Fruit fly (Drosophila melanogaster): ENCODE data around the gene PGAP5.

PGAP5 gene

DNA sequence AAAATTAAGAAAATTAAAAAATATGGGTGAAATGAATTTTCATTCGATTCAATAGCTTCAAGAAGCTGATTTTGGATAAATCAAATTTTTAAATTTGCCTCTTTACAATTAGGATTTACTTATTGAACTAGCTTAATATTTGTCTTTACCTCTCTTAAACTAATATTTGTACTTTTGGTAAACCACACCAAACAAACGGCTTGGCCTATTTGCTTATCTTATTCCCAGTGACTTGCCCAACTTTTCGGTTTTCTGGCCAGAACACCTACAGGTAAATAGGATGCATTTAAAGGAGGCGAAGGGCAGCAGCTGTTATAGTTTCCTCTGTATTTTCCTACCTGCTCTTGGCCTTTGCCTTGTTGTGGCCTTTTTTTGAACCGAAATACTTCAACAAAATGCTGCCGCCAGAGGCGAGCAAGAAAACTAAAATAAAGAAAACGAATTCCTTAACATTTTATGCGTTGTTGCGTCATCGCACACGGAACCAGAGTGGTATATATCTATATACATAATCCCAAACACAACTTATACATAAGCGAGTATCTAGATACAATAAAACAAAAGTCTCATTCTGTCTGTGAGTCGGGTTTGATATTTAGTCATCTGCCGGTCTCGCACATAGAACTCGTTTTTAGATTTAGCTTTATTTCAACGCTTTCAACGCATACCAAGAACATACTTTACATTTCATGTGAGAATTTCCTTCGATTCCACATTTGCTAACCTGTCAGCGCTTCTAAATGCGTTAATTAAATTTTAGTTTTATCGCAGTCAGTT is 32.7 kb upstream of the PGAP5 start:
- no peak for TF ChIP-seq Hr83 (GFP tag; optimal IDR thresholded peaks at IDR 0.05; ENCODE audit: poor library complexity, severe bottlenecking)
- TF ChIP-seq Jra (GFP tag; optimal IDR thresholded peaks at IDR 0.05) = no peak
- TF ChIP-seq pan (optimal IDR thresholded peaks at IDR 0.05) = no peak
- TF ChIP-seq Hnf4 (GFP tag; optimal IDR thresholded peaks at IDR 0.05) = no peak
- TF ChIP-seq Myc (optimal IDR thresholded peaks at IDR 0.05) = no peak
- TF ChIP-seq Sp1 (GFP tag; optimal IDR thresholded peaks at IDR 0.05) = no peak
- TF ChIP-seq dsf (GFP tag; optimal IDR thresholded peaks at IDR 0.05; ENCODE audit: borderline replicate concordance) = no peak
- no peak for TF ChIP-seq rgr (GFP tag; optimal IDR thresholded peaks at IDR 0.05)
- no peak for TF ChIP-seq Vsx2 (GFP tag; optimal IDR thresholded peaks at IDR 0.05; ENCODE audit: partially characterized antibody)
- no peak for TF ChIP-seq jim (GFP tag; optimal IDR thresholded peaks at IDR 0.05)
- TF ChIP-seq Dfd (GFP tag; optimal IDR thresholded peaks at IDR 0.05) = no peak
- TF ChIP-seq tai (GFP tag; optimal IDR thresholded peaks at IDR 0.05) = no peak

DNA sequence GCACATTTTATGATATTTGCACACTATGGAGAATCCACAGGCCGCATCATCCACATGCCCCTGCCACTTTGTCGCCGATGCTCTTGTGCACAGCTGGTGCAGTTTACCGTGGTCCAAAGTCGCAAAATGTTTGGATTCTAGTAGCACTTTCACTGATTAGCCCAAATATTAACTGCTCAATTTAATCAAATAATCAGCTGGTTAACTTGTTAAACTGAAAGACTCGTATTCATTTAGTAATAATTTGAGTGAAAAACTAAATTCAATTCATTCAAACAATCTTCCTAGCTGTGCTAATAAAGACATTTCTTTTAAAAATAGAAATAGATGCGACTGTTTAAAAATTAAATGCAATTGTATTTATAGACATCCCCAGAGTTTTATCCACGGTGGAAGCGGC is 30.6 kb upstream of the PGAP5 start:
- TF ChIP-seq psq (GFP tag; optimal IDR thresholded peaks at IDR 0.05) = no peak
- no peak for TF ChIP-seq CG9705 (GFP tag; optimal IDR thresholded peaks at IDR 0.05)
- no peak for TF ChIP-seq usp (GFP tag; optimal IDR thresholded peaks at IDR 0.05)
- no peak for TF ChIP-seq OdsH (GFP tag; optimal IDR thresholded peaks at IDR 0.05)
- TF ChIP-seq Dif (GFP tag; optimal IDR thresholded peaks at IDR 0.05; ENCODE audit: partially characterized antibody) = no peak
- no peak for TF ChIP-seq GATAd (GFP tag; optimal IDR thresholded peaks at IDR 0.05)

dm6 chr2L:8170600-8171182 is 28.0 kb upstream of the PGAP5 start:
- no peak for TF ChIP-seq foxo (GFP tag; optimal IDR thresholded peaks at IDR 0.05)
- no peak for TF ChIP-seq jim (GFP tag; optimal IDR thresholded peaks at IDR 0.05)
- TF ChIP-seq usp (GFP tag; optimal IDR thresholded peaks at IDR 0.05) = no peak

dm6 chr2L:8171544-8171943 is 27.1 kb upstream of the PGAP5 start:
- TF ChIP-seq psq (GFP tag; optimal IDR thresholded peaks at IDR 0.05) (no peak), Abd-B (GFP tag; optimal IDR thresholded peaks at IDR 0.05) (no peak), tai (GFP tag; optimal IDR thresholded peaks at IDR 0.05) (no peak), foxo (GFP tag; optimal IDR thresholded peaks at IDR 0.05) (no peak), dsf (GFP tag; optimal IDR thresholded peaks at IDR 0.05; ENCODE audit: borderline replicate concordance) (no peak)

DNA sequence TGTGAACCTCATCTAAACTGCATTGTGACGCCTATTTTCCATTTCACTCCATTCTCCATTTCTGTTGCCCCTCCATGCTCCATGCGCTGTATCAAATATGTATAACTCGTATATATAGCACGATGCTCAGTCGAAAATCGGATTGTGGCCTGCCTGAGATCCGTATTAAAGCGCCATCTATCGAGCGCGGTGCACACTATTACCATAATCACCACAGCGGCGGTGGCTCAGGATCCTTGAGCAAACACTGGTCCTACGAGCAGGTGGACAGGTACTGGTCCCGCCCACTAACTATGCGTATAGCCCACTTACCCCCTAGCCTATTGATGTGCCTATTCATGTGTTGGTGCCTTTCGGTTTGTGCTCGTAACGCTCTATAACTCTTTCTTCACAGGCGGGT is 13.7 kb upstream of the PGAP5 start:
- no peak for TF ChIP-seq GATAd (GFP tag; optimal IDR thresholded peaks at IDR 0.05)
- no peak for TF ChIP-seq h (GFP tag; optimal IDR thresholded peaks at IDR 0.05)
- TF ChIP-seq CG9705 (GFP tag; optimal IDR thresholded peaks at IDR 0.05) = no peak
- no peak for TF ChIP-seq sage (GFP tag; optimal IDR thresholded peaks at IDR 0.05)
- TF ChIP-seq Hr83 (GFP tag; optimal IDR thresholded peaks at IDR 0.05; ENCODE audit: poor library complexity, severe bottlenecking) = no peak

DNA sequence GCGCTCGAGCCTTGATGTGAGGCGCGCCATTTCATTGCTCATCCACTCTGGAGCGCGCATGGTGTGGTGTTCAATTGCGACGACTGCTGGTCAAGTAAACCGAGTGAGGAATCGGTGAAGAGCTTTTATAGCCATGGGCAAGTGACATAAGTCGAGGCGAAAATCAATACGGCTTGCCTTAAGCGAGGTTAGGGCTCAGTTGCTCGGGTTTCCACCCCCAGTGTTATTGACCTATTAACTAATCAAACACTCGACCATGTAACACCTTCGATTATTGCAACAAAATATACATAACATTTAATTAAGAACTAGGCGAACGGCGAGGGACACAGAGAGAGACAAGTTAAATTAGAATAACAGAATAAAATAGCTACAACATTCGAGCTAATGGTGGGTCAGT is 8.0 kb upstream of the PGAP5 start, which contains the start of gene CG34134:
Gene CG34134, minus strand, starts transcription at position 101 of the 400 bp plus-strand sequence.
- TF ChIP-seq Sp1 (GFP tag; optimal IDR thresholded peaks at IDR 0.05) (no peak), brk (GFP tag; optimal IDR thresholded peaks at IDR 0.05) (no peak)

DNA sequence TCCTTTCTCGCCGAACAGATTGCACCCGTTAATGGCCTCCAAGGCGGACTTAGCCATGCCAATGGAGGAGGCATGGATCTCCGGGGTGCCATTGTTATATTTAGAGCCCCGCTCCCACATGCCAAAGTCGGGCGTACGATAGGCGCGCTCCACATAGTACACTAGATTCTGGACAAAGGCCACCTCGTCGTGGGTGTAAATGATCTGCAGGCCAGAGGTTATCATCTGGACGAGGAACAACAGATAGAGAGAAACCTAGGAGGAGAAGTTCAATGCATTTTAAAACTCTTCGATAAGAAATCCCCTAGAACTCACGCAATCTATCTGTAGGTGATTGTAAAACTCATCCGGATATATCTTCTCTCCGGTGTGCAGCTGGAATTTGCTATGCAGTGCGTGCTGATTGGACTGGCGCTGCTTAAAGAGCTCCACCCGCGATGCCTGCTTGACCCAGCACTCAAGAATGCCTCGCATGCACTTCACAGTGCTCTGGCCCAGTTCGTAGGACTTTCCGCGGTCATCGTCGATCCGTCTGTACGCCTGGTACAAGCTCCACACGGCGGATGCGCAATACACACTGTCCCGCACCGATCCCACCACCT is 2.9 kb upstream of the PGAP5 start:
- TF ChIP-seq Hnf4 (GFP tag; optimal IDR thresholded peaks at IDR 0.05) (no peak), br (GFP tag; optimal IDR thresholded peaks at IDR 0.05) (peak; percentile 15)
